Fruit fly (Drosophila melanogaster) whole organism, embryonic: ENCODE data around the gene CG42340.

Experiments used
- BtbVII ChIP-seq: fragments of 200-800 bp; sonication (Bioruptor generic); optimal IDR thresholded peaks from 3 replicates; lab custom pipeline; 2017; ENCODE audit warnings: missing biosample characterization, mild to moderate bottlenecking, missing genetic modification characterization
- Bteb2 ChIP-seq: fragments of 200-800 bp; sonication (Bioruptor generic); optimal IDR thresholded peaks from 2 replicates; lab custom pipeline; 2016; ENCODE audit warnings: missing biosample characterization, missing genetic modification characterization
- CG10267 ChIP-seq: fragments of 200-800 bp; sonication (Bioruptor generic); optimal IDR thresholded peaks from 2 replicates; lab custom pipeline; 2018; ENCODE audit warnings: missing biosample characterization, mild to moderate bottlenecking, missing genetic modification characterization, moderate library complexity
- CG10543 ChIP-seq: fragments of 200-800 bp; sonication (Bioruptor generic); optimal IDR thresholded peaks from 3 replicates; lab custom pipeline; 2017; ENCODE audit warnings: missing biosample characterization, mild to moderate bottlenecking, missing genetic modification characterization, moderate library complexity
- CG12391 ChIP-seq: fragments of 200-800 bp; sonication (Bioruptor generic); optimal IDR thresholded peaks from 3 replicates; lab custom pipeline; 2018; ENCODE audit warnings: missing biosample characterization, mild to moderate bottlenecking, missing genetic modification characterization, moderate library complexity
- CG13775 ChIP-seq: fragments of 200-800 bp; sonication (Bioruptor generic); optimal IDR thresholded peaks from 3 replicates; lab custom pipeline; 2017; ENCODE audit warnings: missing biosample characterization, mild to moderate bottlenecking, missing genetic modification characterization
- CG14965 ChIP-seq: fragments of 200-800 bp; sonication (Bioruptor generic); optimal IDR thresholded peaks from 2 replicates; lab custom pipeline; 2016; ENCODE audit warnings: missing biosample characterization, missing genetic modification characterization, borderline replicate concordance
- CG15696 ChIP-seq: fragments of 200-800 bp; sonication (Bioruptor generic); optimal IDR thresholded peaks from 2 replicates; lab custom pipeline; 2019; ENCODE audit warnings: missing biosample characterization, mild to moderate bottlenecking, missing genetic modification characterization, moderate library complexity
- CG16813 ChIP-seq: fragments of 200-800 bp; sonication (Bioruptor generic); IDR thresholded peaks from 3 replicates; pipeline ENCODE4 v1.3.6; 2022; ENCODE audit warnings: missing biosample characterization, missing genetic modification characterization; ENCODE audit not compliant: partially characterized antibody
- CG17912 ChIP-seq: fragments of 200-800 bp; sonication (Bioruptor generic); optimal IDR thresholded peaks from 2 replicates; lab custom pipeline; 2018; ENCODE audit warnings: missing biosample characterization, mild to moderate bottlenecking, missing genetic modification characterization
- CG18011 ChIP-seq: fragments of 200-800 bp; sonication (Bioruptor generic); optimal IDR thresholded peaks from 2 replicates; lab custom pipeline; 2017; ENCODE audit warnings: missing biosample characterization, missing genetic modification characterization, mild to moderate bottlenecking, moderate library complexity, missing genotype
- CG2116 ChIP-seq: fragments of 200-800 bp; sonication (Bioruptor generic); optimal IDR thresholded peaks from 3 replicates; lab custom pipeline; 2018; ENCODE audit warnings: missing biosample characterization, mild to moderate bottlenecking, missing genetic modification characterization
- CG30020 ChIP-seq: fragments of 200-800 bp; optimal IDR thresholded peaks from 2 replicates; lab custom pipeline; 2019; ENCODE audit warnings: missing biosample characterization, mild to moderate bottlenecking, missing genetic modification characterization, moderate library complexity
- CG32532 ChIP-seq: fragments of 200-800 bp; sonication (Bioruptor generic); IDR thresholded peaks from 2 replicates; pipeline ENCODE4 v1.3.6; 2022; ENCODE audit warnings: missing biosample characterization, missing genetic modification characterization
- CG9797 ChIP-seq: fragments of 200-800 bp; sonication (Bioruptor generic); optimal IDR thresholded peaks from 3 replicates; lab custom pipeline; 2018; ENCODE audit warnings: missing biosample characterization, mild to moderate bottlenecking, missing genetic modification characterization
- CHES-1-like ChIP-seq: fragments of 200-800 bp; sonication (Bioruptor generic); optimal IDR thresholded peaks from 2 replicates; lab custom pipeline; 2016; ENCODE audit warnings: missing biosample characterization, missing genetic modification characterization
- Dll ChIP-seq: fragments of 200-800 bp; sonication (Bioruptor generic); IDR thresholded peaks from 4 replicates; pipeline ENCODE4 v1.3.6; 2022; ENCODE audit warnings: missing biosample characterization, missing genetic modification characterization; ENCODE audit not compliant: partially characterized antibody
- E2f2 ChIP-seq: fragments of 200-800 bp; sonication (Bioruptor generic); IDR thresholded peaks from 2 replicates; pipeline ENCODE4 v1.3.6; 2022; ENCODE audit warnings: missing biosample characterization, missing genetic modification characterization
- Hey ChIP-seq: fragments of 200-800 bp; sonication (Bioruptor generic); optimal IDR thresholded peaks from 3 replicates; lab custom pipeline; 2018; ENCODE audit warnings: missing biosample characterization, mild to moderate bottlenecking, missing genetic modification characterization
- Hr3 ChIP-seq: fragments of 200-800 bp; sonication (Bioruptor generic); optimal IDR thresholded peaks from 3 replicates; lab custom pipeline; 2016; ENCODE audit warnings: missing biosample characterization, missing genetic modification characterization
- Lhr ChIP-seq: fragments of 200-800 bp; sonication (Bioruptor generic); optimal IDR thresholded peaks from 3 replicates; lab custom pipeline; 2017; ENCODE audit warnings: mild to moderate bottlenecking, missing biosample characterization, missing genetic modification reagents, missing genetic modification characterization
- Lpt ChIP-seq: fragments of >200 bp; optimal IDR thresholded peaks from 2 replicates; lab custom pipeline; 2018; ENCODE audit warnings: missing biosample characterization, missing genetic modification characterization
- Med ChIP-seq: fragments of 200-800 bp; sonication (Bioruptor generic); peaks from one replicate; lab custom pipeline; 2016; ENCODE audit warnings: missing biosample characterization, missing genetic modification characterization, mild to moderate bottlenecking, inconsistent platforms, moderate library complexity
- NC2β ChIP-seq: fragments of 200-800 bp; sonication (Bioruptor generic); optimal IDR thresholded peaks from 2 replicates; lab custom pipeline; 2016; ENCODE audit warnings: missing biosample characterization, missing genetic modification characterization
- Nf-YC ChIP-seq: fragments of 200-800 bp; optimal IDR thresholded peaks from 3 replicates; lab custom pipeline; 2019; ENCODE audit warnings: missing biosample characterization, mild to moderate bottlenecking, missing genetic modification characterization, moderate library complexity
- Optix ChIP-seq: fragments of 200-800 bp; sonication (Bioruptor generic); IDR thresholded peaks from 3 replicates; pipeline ENCODE4 v1.3.6; 2022; ENCODE audit warnings: missing biosample characterization, missing genetic modification characterization
- Pdp1 ChIP-seq, 2 experiments: fragments of 200-800 bp; sonication (Bioruptor generic); optimal IDR thresholded peaks; 3 replicates each; lab custom pipeline; 2016; ENCODE audit warnings: missing biosample characterization in 2 of 2, missing genetic modification characterization in 2 of 2, mild to moderate bottlenecking in 1 of 2, moderate library complexity in 1 of 2
- Scr ChIP-seq: fragments of 200-800 bp; sonication (Bioruptor generic); IDR thresholded peaks from 2 replicates; pipeline ENCODE4 v1.3.6; 2022; ENCODE audit warnings: missing biosample characterization, missing genetic modification characterization; ENCODE audit not compliant: partially characterized antibody
- Six4 ChIP-seq: fragments of 200-800 bp; sonication (Bioruptor generic); optimal IDR thresholded peaks from 2 replicates; lab custom pipeline; 2016; ENCODE audit warnings: missing biosample characterization, missing genetic modification characterization
- Sry-β ChIP-seq: fragments of 200-800 bp; sonication (Bioruptor generic); optimal IDR thresholded peaks from 2 replicates; lab custom pipeline; 2018; ENCODE audit warnings: missing biosample characterization, mild to moderate bottlenecking, missing genetic modification characterization, moderate library complexity
- Stat92E ChIP-seq, 3 experiments: fragments of >200 bp in 2 of 3; fragments of 200-800 bp in 1 of 3; sonication (Bioruptor generic) in 1 of 3; optimal IDR thresholded peaks; 2 replicates each; lab custom pipeline; 2017 to 2019; ENCODE audit warnings: missing biosample characterization in 3 of 3, missing genetic modification characterization in 3 of 3, mild to moderate bottlenecking in 1 of 3, moderate library complexity in 1 of 3
- ara ChIP-seq: fragments of 200-800 bp; sonication (Bioruptor generic); IDR thresholded peaks from 2 replicates; pipeline ENCODE4 v1.3.6; 2022; ENCODE audit warnings: missing biosample characterization, missing genetic modification characterization
- bbx ChIP-seq: fragments of 200-800 bp; sonication (Bioruptor generic); IDR thresholded peaks from 2 replicates; pipeline ENCODE4 v1.3.6; 2022; ENCODE audit warnings: missing biosample characterization, missing genetic modification characterization; ENCODE audit not compliant: partially characterized antibody
- bcd ChIP-seq: fragments of 200-800 bp; sonication (Bioruptor generic); optimal IDR thresholded peaks from 2 replicates; lab custom pipeline; 2017; ENCODE audit warnings: missing biosample characterization, mild to moderate bottlenecking, missing genetic modification characterization
- caup ChIP-seq: fragments of 200-800 bp; sonication (Bioruptor generic); optimal IDR thresholded peaks from 3 replicates; lab custom pipeline; 2017; ENCODE audit warnings: missing biosample characterization, mild to moderate bottlenecking, missing genetic modification characterization, moderate library complexity; ENCODE audit not compliant: severe bottlenecking
- dysf ChIP-seq: fragments of 200-800 bp; sonication (Bioruptor generic); IDR thresholded peaks from 3 replicates; pipeline ENCODE4 v1.3.6; 2022; ENCODE audit warnings: missing biosample characterization, missing genetic modification characterization
- esg ChIP-seq: fragments of 200-800 bp; sonication (Bioruptor generic); conservative IDR thresholded peaks from 2 replicates; pipeline ENCODE4 v1.3.6; 2022; ENCODE audit warnings: missing biosample characterization, missing genetic modification characterization
- fu2 ChIP-seq: fragments of 200-800 bp; sonication (Bioruptor generic); optimal IDR thresholded peaks from 2 replicates; lab custom pipeline; 2016; ENCODE audit warnings: missing biosample characterization, missing genetic modification characterization
- ham ChIP-seq: fragments of 200-800 bp; sonication (Bioruptor generic); IDR thresholded peaks from 2 replicates; pipeline ENCODE4 v1.3.6; 2022; ENCODE audit warnings: missing biosample characterization, missing genetic modification characterization
- jing ChIP-seq: fragments of 200-800 bp; sonication (Bioruptor generic); optimal IDR thresholded peaks from 2 replicates; lab custom pipeline; 2018; ENCODE audit warnings: missing biosample characterization, mild to moderate bottlenecking, missing genetic modification characterization
- jumu ChIP-seq: fragments of 200-800 bp; sonication (Bioruptor generic); optimal IDR thresholded peaks from 3 replicates; lab custom pipeline; 2016; ENCODE audit warnings: missing biosample characterization, missing genetic modification characterization
- knrl ChIP-seq: fragments of 200-800 bp; sonication (Bioruptor generic); IDR thresholded peaks from 3 replicates; pipeline ENCODE4 v1.3.6; 2022; ENCODE audit warnings: missing biosample characterization, missing genetic modification characterization; ENCODE audit not compliant: partially characterized antibody
- otp ChIP-seq: fragments of 200-800 bp; sonication (Bioruptor generic); IDR thresholded peaks from 3 replicates; pipeline ENCODE4, ENCODE4 v1.3.6; 2022; ENCODE audit warnings: missing biosample characterization, missing genetic modification characterization
- scrt ChIP-seq: fragments of 200-800 bp; sonication (Bioruptor generic); optimal IDR thresholded peaks from 2 replicates; lab custom pipeline; 2018; ENCODE audit warnings: missing biosample characterization, mild to moderate bottlenecking, missing genetic modification characterization, moderate library complexity
- slbo ChIP-seq: fragments of 200-800 bp; sonication (Bioruptor generic); IDR thresholded peaks from 2 replicates; pipeline ENCODE4 v1.3.6; 2022; ENCODE audit warnings: missing biosample characterization, missing genetic modification characterization
- sug ChIP-seq: fragments of 200-800 bp; optimal IDR thresholded peaks from 2 replicates; lab custom pipeline; 2019; ENCODE audit warnings: missing biosample characterization, mild to moderate bottlenecking, missing genetic modification characterization, moderate library complexity
- tna ChIP-seq: fragments of 200-800 bp; sonication (Bioruptor generic); IDR thresholded peaks from 2 replicates; pipeline ENCODE4 v1.3.6; 2022; ENCODE audit warnings: missing biosample characterization, missing genetic modification characterization; ENCODE audit not compliant: partially characterized antibody
- trem ChIP-seq: fragments of 200-800 bp; optimal IDR thresholded peaks from 3 replicates; lab custom pipeline; 2019; ENCODE audit warnings: missing biosample characterization, mild to moderate bottlenecking, missing genetic modification characterization, moderate library complexity
- zen ChIP-seq: fragments of 200-800 bp; sonication (Bioruptor generic); optimal IDR thresholded peaks from 3 replicates; lab custom pipeline; 2018; ENCODE audit warnings: missing biosample characterization, mild to moderate bottlenecking, missing genetic modification characterization, moderate library complexity

Gene CG42340

DNA sequence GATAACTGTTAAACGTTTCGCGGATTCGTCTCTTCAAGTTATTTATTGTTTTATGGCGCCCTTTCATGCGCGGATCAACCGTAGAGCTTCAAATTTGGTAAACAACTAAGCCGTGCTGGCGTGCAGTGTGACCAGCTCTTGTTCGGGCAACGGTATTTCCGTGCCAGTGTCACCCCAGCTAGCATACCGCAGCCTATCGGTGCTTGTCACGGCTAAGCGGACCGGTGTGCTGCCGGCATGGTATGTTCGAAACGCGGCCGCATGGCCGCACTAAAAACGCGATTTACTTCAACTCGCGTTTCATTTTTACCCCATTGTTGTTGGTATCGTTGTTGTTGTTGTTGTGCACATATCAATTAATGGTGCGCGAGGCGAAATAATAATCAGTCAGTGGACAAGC, at the start of gene CG42340, which contains the start of gene CG3918 (continued):
- TF ChIP-seq trem (tag; lab: Kevin White, UChicago) (peak; percentile 79), CG17912 (GFP tag; lab: Kevin White, UChicago) (peak; percentile 33), dysf (GFP tag; lab: Robert Waterston, UW) (no peak), Bteb2 (GFP tag; lab: Kevin White, UChicago) (no peak), CHES-1-like (GFP tag; lab: Kevin White, UChicago) (peak; percentile 63), CG14965 (GFP tag; lab: Kevin White, UChicago) (no peak), CG13775 (GFP tag; lab: Kevin White, UChicago) (no peak), jing (no peak), CG10543 (GFP tag; lab: Kevin White, UChicago) (peak; percentile 35), Six4 (GFP tag; lab: Kevin White, UChicago) (no peak), esg (GFP tag; lab: Robert Waterston, UW) (no peak), sug (tag; lab: Kevin White, UChicago) (peak; percentile 54), Dll (GFP tag; lab: Robert Waterston, UW) (0 out of 4 replicates have a peak, but pooled peaks have one; percentile 46), Lpt (GFP tag; lab: Kevin White, UChicago) (no peak), bbx (GFP tag; lab: Robert Waterston, UW) (peak; percentile 63), CG12391 (tag; lab: Kevin White, UChicago) (peak; percentile 36), Sry-β (GFP tag; lab: Kevin White, UChicago) (no peak), CG32532 (GFP tag; lab: Robert Waterston, UW) (0 out of 2 replicates have a peak, but pooled peaks have one; percentile 30), Lhr (GFP tag; lab: Kevin White, UChicago) (peak; percentile 100), CG15696 (tag; lab: Kevin White, UChicago) (peak; percentile 13), CG30020 (peak; percentile 26), knrl (GFP tag; lab: Robert Waterston, UW) (peak; percentile 68), Stat92E (GFP tag; optimal IDR thresholded peaks at IDR 0.05; lab: Kevin White, UChicago) (peak in 1 of 3 experiments; percentile 25), otp (GFP tag; lab: Robert Waterston, UW) (0 out of 3 replicates have a peak, but pooled peaks have one; percentile 31), fu2 (GFP tag; lab: Kevin White, UChicago) (peak; percentile 12), ara (GFP tag; lab: Robert Waterston, UW) (peak; percentile 13; the same call in 1 of the 2 replicates), Optix (no peak), NC2β (GFP tag; lab: Kevin White, UChicago) (peak; percentile 41), jumu (peak; percentile 44), CG18011 (GFP tag; lab: Kevin White, UChicago) (no peak), Hr3 (GFP tag; lab: Kevin White, UChicago) (no peak), zen (tag; lab: Kevin White, UChicago) (peak; percentile 6), CG2116 (GFP tag; lab: Kevin White, UChicago) (peak; percentile 72), Nf-YC (peak; percentile 30), slbo (GFP tag; lab: Robert Waterston, UW) (peak; percentile 25; the same call in 1 of the 2 replicates), tna (GFP tag; lab: Robert Waterston, UW) (peak; percentile 13; the same call in 1 of the 2 replicates), BtbVII (GFP tag; lab: Kevin White, UChicago) (no peak), E2f2 (GFP tag; lab: Robert Waterston, UW) (peak; percentile 89), CG10267 (peak; percentile 55), Med (GFP tag; lab: Kevin White, UChicago) (peak; percentile 80), caup (GFP tag; lab: Kevin White, UChicago) (peak; percentile 17), ham (GFP tag; lab: Robert Waterston, UW) (no peak), Scr (peak; percentile 53), scrt (GFP tag; lab: Kevin White, UChicago) (no peak), Pdp1 (GFP tag; optimal IDR thresholded peaks at IDR 0.05; lab: Kevin White, UChicago) (peak in 1 of 2 experiments; percentile 67), CG16813 (GFP tag; lab: Robert Waterston, UW) (peak; percentile 59), bcd (GFP tag; lab: Kevin White, UChicago) (peak; percentile 68), Hey (tag; lab: Kevin White, UChicago) (no peak), CG9797 (peak; percentile 99)
